Worm (Caenorhabditis elegans): ENCODE measurements around the gene Y19D2B.1.
"Not testable (repeated sequence)": the region's sequence is repeated elsewhere in the genome, so short reads cannot be mapped to it uniquely, and the experiment has no call there.

Y19D2B.1 gene

DNA sequence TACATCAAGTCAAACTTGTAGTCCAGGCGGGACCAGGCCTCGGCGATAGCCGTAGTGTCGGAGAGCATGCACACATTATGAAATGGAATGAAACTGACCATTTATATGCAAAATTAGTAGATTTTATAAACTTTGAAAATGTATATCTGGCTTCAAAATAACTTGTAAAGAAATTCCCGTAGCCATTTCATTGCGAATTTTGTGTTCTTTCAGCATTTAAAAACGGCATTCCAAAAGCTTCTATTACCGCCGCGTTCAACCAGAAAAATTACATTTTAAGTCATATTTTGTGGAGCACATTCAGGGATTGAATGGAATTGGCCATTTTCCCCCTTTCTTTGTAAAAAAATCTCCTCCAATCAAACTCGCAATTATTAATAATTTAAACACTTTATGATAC, at the start of gene Y19D2B.1:
Y19D2B.1 (minus strand) TSS at position 101 of the 400 bp plus-strand sequence.
- not testable (repeated sequence) for TF ChIP-seq ham-2 (GFP tag; optimal IDR thresholded peaks at IDR 0.05); elt-3 (tag; optimal IDR thresholded peaks at IDR 0.05); blmp-1 (tag; optimal IDR thresholded peaks at IDR 0.05)

DNA sequence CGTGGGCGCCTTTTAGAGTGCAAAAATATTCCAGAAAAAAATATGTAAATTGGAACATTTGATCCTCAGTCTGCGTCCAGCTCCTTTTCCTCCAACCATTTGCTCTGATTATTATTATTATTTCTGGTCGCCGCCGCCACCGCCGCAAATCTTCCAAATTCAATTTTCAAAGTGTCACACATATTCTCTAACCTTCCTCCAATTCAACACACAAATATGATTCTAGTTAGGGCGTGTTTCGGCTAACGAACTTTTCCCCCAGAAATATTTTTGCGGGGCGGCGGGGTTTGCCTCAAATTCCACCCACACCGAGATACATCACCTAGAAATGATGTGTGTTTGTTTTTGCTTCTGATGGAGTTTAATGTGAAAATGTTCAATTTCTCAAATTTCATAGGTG, 48.9 kb upstream of the Y19D2B.1 start:
- TF ChIP-seq ces-1 (GFP tag; optimal IDR thresholded peaks at IDR 0.05): peak; percentile 72
- TF ChIP-seq unc-120 (tag; optimal IDR thresholded peaks at IDR 0.05; ENCODE audit: poor library complexity, severe bottlenecking): no peak

DNA sequence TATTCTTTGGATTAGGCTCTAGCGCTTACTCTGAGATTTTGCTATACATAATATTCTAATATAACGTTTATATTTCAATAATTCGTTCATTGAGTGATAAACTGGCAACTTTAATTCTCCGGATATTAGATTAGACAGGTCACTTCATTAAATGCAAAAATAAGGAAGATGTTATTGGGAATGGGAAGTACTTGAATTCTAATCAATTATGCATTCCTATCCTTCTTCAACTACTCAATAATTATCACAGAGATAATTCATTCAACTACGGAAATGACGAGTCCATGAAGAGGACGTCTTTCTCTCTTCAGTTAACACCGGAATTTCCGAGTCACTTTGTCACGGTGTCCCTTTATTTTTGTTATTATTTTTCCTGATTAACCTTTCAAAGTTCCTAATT, 47.9 kb upstream of the Y19D2B.1 start:
- peak; percentile 50 for TF ChIP-seq ces-1 (GFP tag; optimal IDR thresholded peaks at IDR 0.05)
- no peak for TF ChIP-seq ceh-83 (GFP tag; optimal IDR thresholded peaks at IDR 0.05)
- TF ChIP-seq ztf-11 (tag; optimal IDR thresholded peaks at IDR 0.05): no peak
- TF ChIP-seq lin-32 (GFP tag; optimal IDR thresholded peaks at IDR 0.05): no peak
- TF ChIP-seq unc-62 (GFP tag; optimal IDR thresholded peaks at IDR 0.05): no peak

DNA sequence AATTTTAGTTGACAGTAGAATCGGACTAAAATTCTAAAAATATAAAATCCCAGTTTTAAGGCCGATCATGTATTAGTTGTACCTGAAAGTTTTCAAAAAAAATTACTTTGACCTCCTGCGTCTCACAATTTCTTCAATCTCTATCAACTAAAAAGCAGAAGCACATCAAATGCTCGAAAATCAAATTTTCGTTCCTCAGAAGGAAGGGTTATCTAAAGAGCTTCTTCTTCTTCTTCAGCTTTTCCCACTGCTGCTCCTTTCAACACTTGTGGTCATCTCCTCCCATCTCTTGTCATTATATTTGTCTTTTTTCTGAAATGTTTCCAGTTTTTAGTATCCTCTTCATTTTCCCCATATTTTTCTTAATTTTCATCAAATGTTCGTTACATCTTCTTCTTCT, 42.0 kb upstream of the Y19D2B.1 start:
- peak; percentile 71 for TF ChIP-seq ces-1 (GFP tag; optimal IDR thresholded peaks at IDR 0.05)
- no peak for TF ChIP-seq sptf-1 (tag; optimal IDR thresholded peaks at IDR 0.05)
- no peak for TF ChIP-seq elt-3 (tag; optimal IDR thresholded peaks at IDR 0.05)
- no peak for TF ChIP-seq unc-62 (GFP tag; optimal IDR thresholded peaks at IDR 0.05)

DNA sequence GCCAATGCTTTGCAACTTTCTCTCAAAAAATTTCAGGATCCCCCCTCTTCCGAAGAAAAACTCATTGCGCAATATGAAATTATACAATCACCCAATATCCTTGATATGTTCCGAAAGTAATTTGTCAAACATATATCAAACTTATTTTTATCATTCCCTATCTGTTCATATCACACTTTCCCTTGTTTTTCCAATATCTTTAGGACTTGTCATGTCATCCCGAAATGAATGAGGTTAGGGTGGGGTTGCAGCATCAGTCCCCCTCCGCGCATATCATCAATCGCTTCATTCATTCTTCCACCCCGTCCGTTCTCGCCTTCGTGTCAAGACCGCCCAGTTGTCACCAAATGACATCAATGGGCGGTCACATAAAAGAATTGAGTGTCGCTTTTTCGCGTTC, 36.9 kb upstream of the Y19D2B.1 start:
- TF ChIP-seq lsy-2 (tag; optimal IDR thresholded peaks at IDR 0.05): no peak
- no peak for TF ChIP-seq bed-3 (GFP tag; optimal IDR thresholded peaks at IDR 0.05)
- no peak for TF ChIP-seq elt-1 (tag; optimal IDR thresholded peaks at IDR 0.05; ENCODE audit: borderline replicate concordance, insufficient read depth)
- peak; percentile 66 for TF ChIP-seq elt-3 (tag; optimal IDR thresholded peaks at IDR 0.05)
- no peak for TF ChIP-seq hlh-1 (tag; optimal IDR thresholded peaks at IDR 0.05)
- TF ChIP-seq unc-62 (GFP tag; optimal IDR thresholded peaks at IDR 0.05): peak; percentile 72
- no peak for TF ChIP-seq ztf-11 (tag; optimal IDR thresholded peaks at IDR 0.05)
- TF ChIP-seq zip-8 (tag; optimal IDR thresholded peaks at IDR 0.05): peak; percentile 76
- TF ChIP-seq mab-5 (tag; optimal IDR thresholded peaks at IDR 0.05): no peak

DNA sequence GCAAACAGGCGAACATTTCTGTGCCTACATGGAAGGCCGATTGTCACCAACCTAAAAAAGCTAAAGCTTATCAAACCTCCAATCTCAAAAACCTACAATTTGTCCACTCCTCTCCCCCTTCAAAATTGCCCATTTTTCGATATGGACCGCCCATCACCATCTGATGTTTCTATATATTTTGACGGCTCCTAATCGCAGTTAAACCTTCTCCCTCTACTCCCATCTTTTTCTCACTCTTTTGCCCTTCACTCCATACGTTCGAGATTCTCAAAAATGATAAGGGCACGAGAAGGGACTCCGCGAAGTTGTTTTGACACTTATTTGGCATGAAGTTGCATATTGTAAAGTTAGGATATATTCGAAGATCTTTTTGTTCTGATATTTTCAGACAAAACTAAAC, 36.4 kb upstream of the Y19D2B.1 start:
- TF ChIP-seq sptf-1 (tag; optimal IDR thresholded peaks at IDR 0.05): no peak
- no peak for TF ChIP-seq nhr-76 (tag; optimal IDR thresholded peaks at IDR 0.05)
- TF ChIP-seq lin-32 (GFP tag; optimal IDR thresholded peaks at IDR 0.05): no peak
- no peak for TF ChIP-seq cnd-1 (tag; optimal IDR thresholded peaks at IDR 0.05)
- TF ChIP-seq tbx-8 (GFP tag; optimal IDR thresholded peaks at IDR 0.05): no peak
- TF ChIP-seq ztf-11 (tag; optimal IDR thresholded peaks at IDR 0.05): no peak
- TF ChIP-seq elt-1 (tag; optimal IDR thresholded peaks at IDR 0.05; ENCODE audit: borderline replicate concordance, insufficient read depth): no peak
- TF ChIP-seq sem-2 (GFP tag; optimal IDR thresholded peaks at IDR 0.05): no peak
- no peak for TF ChIP-seq pha-4 (tag; optimal IDR thresholded peaks at IDR 0.05)
- TF ChIP-seq unc-120 (tag; optimal IDR thresholded peaks at IDR 0.05; ENCODE audit: poor library complexity, severe bottlenecking): no peak
- no peak for TF ChIP-seq nhr-28 (tag; optimal IDR thresholded peaks at IDR 0.05)

DNA sequence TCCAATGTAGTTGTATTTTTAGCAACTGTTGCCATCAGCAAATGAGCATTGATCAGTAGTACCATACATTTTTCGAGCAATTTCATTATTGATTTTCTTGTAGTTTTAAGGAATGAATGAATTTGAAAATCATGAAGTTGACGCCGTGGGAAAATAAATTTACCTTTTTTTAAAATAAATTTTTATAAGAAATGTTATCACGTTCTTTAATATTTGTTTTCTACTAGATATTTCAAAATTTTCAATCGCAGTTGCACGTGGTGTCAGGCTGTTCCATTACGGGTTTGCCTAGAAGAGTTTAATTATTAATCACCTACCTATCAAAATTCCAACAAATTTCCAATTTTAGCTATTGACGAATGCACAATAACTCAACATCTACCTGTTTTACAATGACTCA, 34.0 kb upstream of the Y19D2B.1 start, which contains the start of gene R03D7.8:
R03D7.8 (minus strand) TSS at position 101 of the 400 bp plus-strand sequence.
- TF ChIP-seq lsy-2 (tag; optimal IDR thresholded peaks at IDR 0.05): no peak
- no peak for TF ChIP-seq ceh-39 (tag; optimal IDR thresholded peaks at IDR 0.05)
- no peak for TF ChIP-seq nhr-12 (tag; optimal IDR thresholded peaks at IDR 0.05)
- no peak for TF ChIP-seq ceh-83 (GFP tag; optimal IDR thresholded peaks at IDR 0.05)
- no peak for TF ChIP-seq unc-39 (tag; optimal IDR thresholded peaks at IDR 0.05)
- TF ChIP-seq pha-4 (tag; optimal IDR thresholded peaks at IDR 0.05): no peak
- TF ChIP-seq snpc-4 (tag; optimal IDR thresholded peaks at IDR 0.05): no peak
- no peak for TF ChIP-seq ces-1 (GFP tag; optimal IDR thresholded peaks at IDR 0.05)
- no peak for TF ChIP-seq nhr-2 (tag; optimal IDR thresholded peaks at IDR 0.05)
- TF ChIP-seq unc-62 (GFP tag; optimal IDR thresholded peaks at IDR 0.05): no peak
- TF ChIP-seq blmp-1 (tag; optimal IDR thresholded peaks at IDR 0.05): no peak
- no peak for TF ChIP-seq sem-2 (GFP tag; optimal IDR thresholded peaks at IDR 0.05)
